Fruit fly (Drosophila melanogaster) whole organism, embryonic: ENCODE data around the gene CG34135.
A peak's percentile ranks its signal among the peaks of the same experiment; 100 is the strongest.

Experiments
- ATbp ChIP-seq: fragments of 200-800 bp; sonication (Bioruptor generic); optimal IDR thresholded peaks from 2 replicates; lab custom pipeline; 2017; ENCODE audit warnings: missing biosample characterization, mild to moderate bottlenecking, missing genetic modification characterization, missing genetic modification reagents
- Atf3 ChIP-seq: fragments of 200-800 bp; sonication (Bioruptor generic); optimal IDR thresholded peaks from 3 replicates; lab custom pipeline; 2016; ENCODE audit warnings: missing biosample characterization, missing genetic modification characterization
- CG10565 ChIP-seq: fragments of 200-800 bp; sonication (Bioruptor generic); optimal IDR thresholded peaks from 3 replicates; lab custom pipeline; 2016; ENCODE audit warnings: missing biosample characterization, mild to moderate bottlenecking, missing genetic modification characterization
- CG11695 ChIP-seq: fragments of 200-800 bp; sonication (Bioruptor generic); IDR thresholded peaks from 3 replicates; pipeline ENCODE4 v1.3.6; 2022; ENCODE audit warnings: missing biosample characterization, missing genetic modification characterization
- CG12104 ChIP-seq: fragments of 200-800 bp; sonication (Bioruptor generic); optimal IDR thresholded peaks from 3 replicates; lab custom pipeline; 2016; ENCODE audit warnings: missing biosample characterization, missing genetic modification characterization
- CG13287 ChIP-seq: fragments of 200-800 bp; sonication (Bioruptor generic); IDR thresholded peaks from 2 replicates; pipeline ENCODE4 v1.3.6; 2022; ENCODE audit warnings: missing biosample characterization, missing genetic modification characterization; ENCODE audit not compliant: partially characterized antibody
- CG13424 ChIP-seq: fragments of 200-800 bp; sonication (Bioruptor generic); optimal IDR thresholded peaks from 2 replicates; lab custom pipeline; 2019; ENCODE audit warnings: missing biosample characterization, mild to moderate bottlenecking, missing genetic modification characterization, moderate library complexity
- CG16813 ChIP-seq: fragments of 200-800 bp; sonication (Bioruptor generic); IDR thresholded peaks from 3 replicates; pipeline ENCODE4 v1.3.6; 2022; ENCODE audit warnings: missing biosample characterization, missing genetic modification characterization; ENCODE audit not compliant: partially characterized antibody
- CG17186 ChIP-seq: fragments of 200-800 bp; sonication (Bioruptor generic); optimal IDR thresholded peaks from 3 replicates; lab custom pipeline; 2017; ENCODE audit warnings: missing biosample characterization, missing genetic modification reagents, missing genetic modification characterization
- CG1832 ChIP-seq: fragments of 200-800 bp; sonication (Bioruptor generic); optimal IDR thresholded peaks from 2 replicates; lab custom pipeline; 2017; ENCODE audit warnings: missing biosample characterization, mild to moderate bottlenecking, missing genetic modification characterization, inconsistent platforms
- CG18599 ChIP-seq: fragments of 200-800 bp; sonication (Bioruptor generic); optimal IDR thresholded peaks from 3 replicates; lab custom pipeline; 2017; ENCODE audit warnings: missing biosample characterization, missing genetic modification characterization, mild to moderate bottlenecking, moderate library complexity, missing genetic modification reagents
- CG18619 ChIP-seq: fragments of 200-800 bp; sonication (Bioruptor generic); optimal IDR thresholded peaks from 3 replicates; lab custom pipeline; 2017; ENCODE audit warnings: missing biosample characterization, mild to moderate bottlenecking, missing genetic modification characterization
- CG2678 ChIP-seq: fragments of 200-800 bp; sonication (Bioruptor generic); optimal IDR thresholded peaks from 3 replicates; lab custom pipeline; 2019; ENCODE audit warnings: missing biosample characterization, mild to moderate bottlenecking, missing genetic modification characterization, moderate library complexity
- CG2712 ChIP-seq: fragments of 200-800 bp; optimal IDR thresholded peaks from 3 replicates; lab custom pipeline; 2019; ENCODE audit warnings: missing biosample characterization, mild to moderate bottlenecking, missing genetic modification characterization, moderate library complexity
- CG30020 ChIP-seq: fragments of 200-800 bp; optimal IDR thresholded peaks from 2 replicates; lab custom pipeline; 2019; ENCODE audit warnings: missing biosample characterization, mild to moderate bottlenecking, missing genetic modification characterization, moderate library complexity
- CG3163 ChIP-seq: fragments of 200-800 bp; sonication (Bioruptor generic); optimal IDR thresholded peaks from 3 replicates; lab custom pipeline; 2016; ENCODE audit warnings: missing biosample characterization, missing genetic modification characterization
- CG8281 ChIP-seq: fragments of 200-800 bp; sonication (Bioruptor generic); optimal IDR thresholded peaks from 2 replicates; lab custom pipeline; 2018; ENCODE audit warnings: missing biosample characterization, mild to moderate bottlenecking, missing genetic modification characterization, moderate library complexity
- CG8944 ChIP-seq: fragments of 200-800 bp; sonication (Bioruptor generic); optimal IDR thresholded peaks from 3 replicates; lab custom pipeline; 2016; ENCODE audit warnings: missing biosample characterization, missing genetic modification characterization
- Deaf1 ChIP-seq: fragments of 200-800 bp; optimal IDR thresholded peaks from 3 replicates; lab custom pipeline; 2019; ENCODE audit warnings: missing biosample characterization, mild to moderate bottlenecking, missing genetic modification characterization, moderate library complexity
- Dll ChIP-seq: fragments of 200-800 bp; sonication (Bioruptor generic); IDR thresholded peaks from 4 replicates; pipeline ENCODE4 v1.3.6; 2022; ENCODE audit warnings: missing biosample characterization, missing genetic modification characterization; ENCODE audit not compliant: partially characterized antibody
- Drgx ChIP-seq: fragments of 200-800 bp; sonication (Bioruptor generic); IDR thresholded peaks from 2 replicates; pipeline ENCODE4 v1.3.6; 2022; ENCODE audit warnings: missing biosample characterization, missing genetic modification characterization
- Hr78 ChIP-seq, 2 experiments: fragments of 200-800 bp in 1 of 2; fragments of >200 bp in 1 of 2; sonication (Bioruptor generic) in 1 of 2; optimal IDR thresholded peaks; 2 replicates each; lab custom pipeline; 2017 to 2019; ENCODE audit warnings: missing biosample characterization in 2 of 2, missing genetic modification characterization in 2 of 2, mild to moderate bottlenecking in 1 of 2, moderate library complexity in 1 of 2
- MTF-1 ChIP-seq: fragments of 200-800 bp; sonication (Bioruptor generic); optimal IDR thresholded peaks from 2 replicates; lab custom pipeline; 2018; ENCODE audit warnings: missing biosample characterization, mild to moderate bottlenecking, missing genetic modification characterization, borderline replicate concordance
- Med ChIP-seq: fragments of 200-800 bp; sonication (Bioruptor generic); peaks from one replicate; lab custom pipeline; 2016; ENCODE audit warnings: missing biosample characterization, missing genetic modification characterization, mild to moderate bottlenecking, inconsistent platforms, moderate library complexity
- Ptx1 ChIP-seq: fragments of 200-800 bp; sonication (Bioruptor generic); IDR thresholded peaks from 2 replicates; pipeline ENCODE4 v1.3.6; 2022; ENCODE audit warnings: missing biosample characterization, missing genetic modification characterization
- Six4 ChIP-seq: fragments of 200-800 bp; sonication (Bioruptor generic); optimal IDR thresholded peaks from 2 replicates; lab custom pipeline; 2016; ENCODE audit warnings: missing biosample characterization, missing genetic modification characterization
- Sox100B ChIP-seq: fragments of 200-800 bp; sonication (Bioruptor generic); optimal IDR thresholded peaks from 3 replicates; lab custom pipeline; 2018; ENCODE audit warnings: missing biosample characterization, mild to moderate bottlenecking, missing genetic modification characterization
- Spps ChIP-seq: fragments of 200-800 bp; sonication (Bioruptor generic); optimal IDR thresholded peaks from 2 replicates; lab custom pipeline; 2018; ENCODE audit warnings: missing biosample characterization, mild to moderate bottlenecking, missing genetic modification characterization
- ara ChIP-seq: fragments of 200-800 bp; sonication (Bioruptor generic); IDR thresholded peaks from 2 replicates; pipeline ENCODE4 v1.3.6; 2022; ENCODE audit warnings: missing biosample characterization, missing genetic modification characterization
- ash1 ChIP-seq: fragments of 200-800 bp; sonication (Bioruptor generic); optimal IDR thresholded peaks from 2 replicates; lab custom pipeline; 2018; ENCODE audit warnings: missing biosample characterization, mild to moderate bottlenecking, missing genetic modification characterization
- bcd ChIP-seq: fragments of 200-800 bp; sonication (Bioruptor generic); optimal IDR thresholded peaks from 2 replicates; lab custom pipeline; 2017; ENCODE audit warnings: missing biosample characterization, mild to moderate bottlenecking, missing genetic modification characterization
- btn ChIP-seq: fragments of 200-800 bp; sonication (Bioruptor generic); optimal IDR thresholded peaks from 2 replicates; lab custom pipeline; 2016; ENCODE audit warnings: missing biosample characterization, missing genetic modification characterization
- chinmo ChIP-seq: fragments of 200-800 bp; sonication (Bioruptor generic); IDR thresholded peaks from 4 replicates; pipeline ENCODE4 v1.3.6; 2022; ENCODE audit warnings: missing biosample characterization, missing genetic modification characterization; ENCODE audit not compliant: partially characterized antibody
- fru ChIP-seq: fragments of >200 bp; optimal IDR thresholded peaks from 2 replicates; lab custom pipeline; 2017
- gro ChIP-seq: fragments of 200-800 bp; sonication (Bioruptor generic); optimal IDR thresholded peaks from 2 replicates; lab custom pipeline; 2016; ENCODE audit warnings: missing biosample characterization, missing genetic modification characterization
- gsb ChIP-seq: fragments of 200-800 bp; sonication (Bioruptor generic); IDR thresholded peaks from 2 replicates; pipeline ENCODE4 v1.3.6; 2022; ENCODE audit warnings: missing biosample characterization, missing genetic modification characterization
- kay ChIP-seq: fragments of 200-800 bp; sonication (Bioruptor generic); optimal IDR thresholded peaks from 2 replicates; lab custom pipeline; 2016; ENCODE audit warnings: missing biosample characterization, missing genetic modification characterization
- klu ChIP-seq: fragments of 200-800 bp; sonication (Bioruptor generic); IDR thresholded peaks from 2 replicates; pipeline ENCODE4 v1.3.6; 2022; ENCODE audit warnings: missing biosample characterization, missing genetic modification characterization
- maf-S ChIP-seq: fragments of 200-800 bp; sonication (Bioruptor generic); optimal IDR thresholded peaks from 2 replicates; lab custom pipeline; 2016; ENCODE audit warnings: missing biosample characterization, missing genetic modification characterization
- nmo ChIP-seq: fragments of 200-800 bp; sonication (Bioruptor generic); optimal IDR thresholded peaks from 2 replicates; lab custom pipeline; 2018; ENCODE audit warnings: missing biosample characterization, mild to moderate bottlenecking, missing genetic modification characterization, moderate library complexity
- pan ChIP-seq, 4 experiments: fragments of >200 bp in 3 of 4; fragments of 200-800 bp in 1 of 4; sonication (Bioruptor generic) in 1 of 4; optimal IDR thresholded peaks in 3 of 4; IDR thresholded peaks in 1 of 4; 2 replicates each; pipeline versions ENCODE4 v1.3.6 to Lab custom; 2017 to 2022; ENCODE audit warnings: missing biosample characterization in 2 of 4, missing genetic modification characterization in 2 of 4, mixed read lengths in 1 of 4
- sd ChIP-seq: fragments of 200-800 bp; sonication (Bioruptor generic); optimal IDR thresholded peaks from 3 replicates; lab custom pipeline; 2018; ENCODE audit warnings: missing biosample characterization, mild to moderate bottlenecking, missing genetic modification characterization, moderate library complexity
- sens ChIP-seq: fragments of 200-800 bp; sonication (Bioruptor generic); peaks from one replicate; lab custom pipeline; 2016; ENCODE audit warnings: missing biosample characterization, missing genetic modification characterization
- sens-2 ChIP-seq: fragments of 200-800 bp; sonication (Bioruptor generic); IDR thresholded peaks from 2 replicates; pipeline ENCODE4 v1.3.6; 2022; ENCODE audit warnings: missing biosample characterization, missing genetic modification characterization
- sqz ChIP-seq: fragments of 200-800 bp; sonication (Bioruptor generic); optimal IDR thresholded peaks from 3 replicates; lab custom pipeline; 2018; ENCODE audit warnings: missing biosample characterization, mild to moderate bottlenecking, missing genetic modification characterization
- ttk ChIP-seq: fragments of 200-800 bp; sonication (Bioruptor generic); IDR thresholded peaks from 2 replicates; pipeline ENCODE4 v2.1.2; 2022; ENCODE audit warnings: missing biosample characterization, missing genetic modification characterization
- tup ChIP-seq: fragments of 200-800 bp; sonication (Bioruptor generic); optimal IDR thresholded peaks from 2 replicates; lab custom pipeline; 2016; ENCODE audit warnings: missing biosample characterization, mild to moderate bottlenecking, missing genetic modification characterization, moderate library complexity
- z ChIP-seq: fragments of 200-800 bp; sonication (Bioruptor generic); IDR thresholded peaks from 3 replicates; pipeline ENCODE4 v1.3.6; 2022; ENCODE audit warnings: missing biosample characterization, missing genetic modification characterization
- zen2 ChIP-seq: fragments of 200-800 bp; sonication (Bioruptor generic); IDR thresholded peaks from 3 replicates; pipeline ENCODE4 v1.3.6; 2022; ENCODE audit warnings: missing biosample characterization, missing genetic modification characterization; ENCODE audit not compliant: partially characterized antibody

CG34135 gene

dm6 chr3R:8711890-8712449 lies 56.0 kb downstream of the CG34135 start (continued):
- TF ChIP-seq pan (optimal IDR thresholded peaks at IDR 0.05; lab: Kevin White, UChicago) (no peak), pan (GFP tag; optimal IDR thresholded peaks at IDR 0.05 in 1 of 2, IDR thresholded peaks at IDR 0.05 in 1 of 2) (no peak), sd (tag; lab: Kevin White, UChicago) (peak; percentile 16), Six4 (no peak), gro (no peak), zen2 (GFP tag; lab: Robert Waterston, UW) (no peak), Sox100B (peak; percentile 17), maf-S (no peak), Med (peak; percentile 5), ttk (GFP tag; lab: Robert Waterston, UW) (peak; percentile 42), kay (no peak), Deaf1 (peak; percentile 69), CG18619 (GFP tag; lab: Kevin White, UChicago) (no peak), fru (no peak), MTF-1 (GFP tag; lab: Kevin White, UChicago) (no peak), Dll (GFP tag; lab: Robert Waterston, UW) (no peak), CG30020 (tag; lab: Kevin White, UChicago) (no peak), ara (GFP tag; lab: Robert Waterston, UW) (no peak), CG11695 (GFP tag; lab: Robert Waterston, UW) (no peak), z (no peak), nmo (GFP tag; lab: Kevin White, UChicago) (peak; percentile 29), CG13424 (tag; lab: Kevin White, UChicago) (peak; percentile 17), CG3163 (GFP tag; lab: Kevin White, UChicago) (peak; percentile 1), sens-2 (GFP tag; lab: Robert Waterston, UW) (peak; percentile 60; the same call in 1 of the 2 replicates), CG17186 (GFP tag; lab: Kevin White, UChicago) (no peak), CG18599 (peak; percentile 12), bcd (no peak), sqz (GFP tag; lab: Kevin White, UChicago) (no peak), Drgx (GFP tag; lab: Robert Waterston, UW) (peak; percentile 4; the same call in 1 of the 2 replicates), CG8944 (GFP tag; lab: Kevin White, UChicago) (no peak), sens (GFP tag; lab: Kevin White, UChicago) (no peak), klu (GFP tag; lab: Robert Waterston, UW) (no peak), CG12104 (no peak), Atf3 (no peak), tup (no peak), ATbp (GFP tag; lab: Kevin White, UChicago) (peak; percentile 34), CG1832 (no peak), CG13287 (GFP tag; lab: Robert Waterston, UW) (no peak), CG8281 (tag; lab: Kevin White, UChicago) (no peak), Ptx1 (GFP tag; lab: Robert Waterston, UW) (peak; percentile 32; the same call in 1 of the 2 replicates), Spps (tag; lab: Kevin White, UChicago) (no peak), chinmo (GFP tag; lab: Robert Waterston, UW) (0 out of 4 replicates have a peak, but pooled peaks have one; percentile 35), CG10565 (GFP tag; lab: Kevin White, UChicago) (no peak), gsb (no peak), Hr78 (GFP tag; optimal IDR thresholded peaks at IDR 0.05; lab: Kevin White, UChicago) (peak in 1 of 2 experiments; percentile 86), ash1 (GFP tag; lab: Kevin White, UChicago) (no peak), CG16813 (GFP tag; lab: Robert Waterston, UW) (no peak), btn (GFP tag; lab: Kevin White, UChicago) (no peak), CG2712 (tag; lab: Kevin White, UChicago) (peak; percentile 8), CG2678 (tag; lab: Kevin White, UChicago) (peak; percentile 37)
